Fruit fly (Drosophila melanogaster) whole organism, embryonic: ENCODE measurements around the gene CG1986.

Experiments used
- CG10462 ChIP-seq: fragments of 200-800 bp; sonication (Bioruptor generic); optimal IDR thresholded peaks from 2 replicates; lab custom pipeline; 2016; ENCODE audit warnings: missing biosample characterization, missing genetic modification characterization
- CG14441 ChIP-seq: fragments of 200-800 bp; sonication (Bioruptor generic); IDR thresholded peaks from 2 replicates; pipeline ENCODE4 v1.3.6; 2022; ENCODE audit warnings: missing biosample characterization, missing genetic modification characterization
- CG17568 ChIP-seq: fragments of 200-800 bp; sonication (Bioruptor generic); optimal IDR thresholded peaks from 2 replicates; lab custom pipeline; 2018; ENCODE audit warnings: missing biosample characterization, mild to moderate bottlenecking, missing genetic modification characterization, moderate library complexity
- CG2202 ChIP-seq: fragments of 200-800 bp; sonication (Bioruptor generic); optimal IDR thresholded peaks from 2 replicates; lab custom pipeline; 2018; ENCODE audit warnings: missing biosample characterization, mild to moderate bottlenecking, missing genetic modification characterization
- CG3065 ChIP-seq: fragments of 200-800 bp; sonication (Bioruptor generic); optimal IDR thresholded peaks from 2 replicates; lab custom pipeline; 2016; ENCODE audit warnings: missing biosample characterization, missing genetic modification characterization
- CG7271 ChIP-seq: fragments of 200-800 bp; sonication (Bioruptor generic); optimal IDR thresholded peaks from 2 replicates; lab custom pipeline; 2018; ENCODE audit warnings: missing biosample characterization, mild to moderate bottlenecking, missing genetic modification characterization, moderate library complexity
- Dad ChIP-seq: fragments of 200-800 bp; sonication (Bioruptor generic); optimal IDR thresholded peaks from 3 replicates; lab custom pipeline; 2016; ENCODE audit warnings: missing biosample characterization, missing genetic modification characterization
- Deaf1 ChIP-seq: fragments of 200-800 bp; optimal IDR thresholded peaks from 3 replicates; lab custom pipeline; 2019; ENCODE audit warnings: missing biosample characterization, mild to moderate bottlenecking, missing genetic modification characterization, moderate library complexity
- ERR ChIP-seq: fragments of 200-800 bp; sonication (Bioruptor generic); optimal IDR thresholded peaks from 2 replicates; lab custom pipeline; 2016; ENCODE audit warnings: missing biosample characterization, missing genetic modification characterization
- chn ChIP-seq: fragments of 200-800 bp; sonication (Bioruptor generic); optimal IDR thresholded peaks from 2 replicates; lab custom pipeline; 2016; ENCODE audit warnings: missing biosample characterization, missing genetic modification characterization
- emc ChIP-seq: fragments of 200-800 bp; sonication (Bioruptor generic); optimal IDR thresholded peaks from 2 replicates; lab custom pipeline; 2016; ENCODE audit warnings: missing biosample characterization, missing genetic modification characterization
- fru ChIP-seq: fragments of >200 bp; optimal IDR thresholded peaks from 2 replicates; lab custom pipeline; 2017
- gsb ChIP-seq: fragments of 200-800 bp; sonication (Bioruptor generic); IDR thresholded peaks from 2 replicates; pipeline ENCODE4 v1.3.6; 2022; ENCODE audit warnings: missing biosample characterization, missing genetic modification characterization
- lbe ChIP-seq: fragments of 200-800 bp; sonication (Bioruptor generic); optimal IDR thresholded peaks from 2 replicates; lab custom pipeline; 2016; ENCODE audit warnings: missing biosample characterization, mild to moderate bottlenecking, missing genetic modification characterization

dm6 chrX:9871632-9872031 lies 39.3 kb downstream of the CG1986 start, which contains the start of gene CG45061:
- no peak for TF ChIP-seq CG10462 (GFP tag; lab: Kevin White, UChicago)
- TF ChIP-seq chn: no peak
- TF ChIP-seq Deaf1: no peak
- no peak for TF ChIP-seq CG7271 (tag; lab: Kevin White, UChicago)
- TF ChIP-seq ERR (GFP tag; lab: Kevin White, UChicago): no peak
- TF ChIP-seq CG14441 (GFP tag; lab: Robert Waterston, UW): no peak
- no peak for TF ChIP-seq CG3065 (GFP tag; lab: Kevin White, UChicago)
- no peak for TF ChIP-seq CG17568 (GFP tag; lab: Kevin White, UChicago)
- TF ChIP-seq CG2202 (tag; lab: Kevin White, UChicago): no peak
- no peak for TF ChIP-seq Dad (GFP tag; lab: Kevin White, UChicago)
- no peak for TF ChIP-seq emc (GFP tag; lab: Kevin White, UChicago)
- TF ChIP-seq lbe (GFP tag; lab: Kevin White, UChicago): no peak
- no peak for TF ChIP-seq gsb
- TF ChIP-seq fru (lab: Kevin White, UChicago): no peak
